Fruit fly (Drosophila melanogaster) whole organism, adult: ENCODE measurements around the gene Tsp.

ENCODE experiments used
- CG11617 ChIP-seq: fragments of 200-800 bp; sonication (Bioruptor generic); optimal IDR thresholded peaks from 2 replicates; lab custom pipeline; 2017; ENCODE audit warnings: mild to moderate bottlenecking, missing biosample characterization, missing genetic modification reagents, missing genetic modification characterization
- CG12768 ChIP-seq: fragments of 200-800 bp; sonication (Bioruptor generic); optimal IDR thresholded peaks from 2 replicates; lab custom pipeline; 2017; ENCODE audit warnings: missing biosample characterization, missing genetic modification characterization, mild to moderate bottlenecking, moderate library complexity, missing genetic modification reagents
- CG14711 ChIP-seq: fragments of 200-800 bp; sonication (Bioruptor generic); optimal IDR thresholded peaks from 2 replicates; lab custom pipeline; 2018; ENCODE audit warnings: missing biosample characterization, mild to moderate bottlenecking, missing genetic modification characterization, moderate library complexity
- CG1620 ChIP-seq: fragments of 200-800 bp; sonication (Bioruptor generic); optimal IDR thresholded peaks from 2 replicates; lab custom pipeline; 2016; ENCODE audit warnings: missing biosample characterization, missing genetic modification characterization
- CG33017 ChIP-seq: fragments of 200-800 bp; sonication (Bioruptor generic); optimal IDR thresholded peaks from 2 replicates; lab custom pipeline; 2018; ENCODE audit warnings: missing biosample characterization, mild to moderate bottlenecking, missing genetic modification characterization, moderate library complexity
- CG5204 ChIP-seq: fragments of 200-800 bp; sonication (Bioruptor generic); optimal IDR thresholded peaks from 2 replicates; lab custom pipeline; 2016; ENCODE audit warnings: missing biosample characterization, missing genetic modification characterization
- CG7045 ChIP-seq: fragments of 200-800 bp; sonication (Bioruptor generic); optimal IDR thresholded peaks from 2 replicates; lab custom pipeline; 2017; ENCODE audit warnings: missing biosample characterization, mild to moderate bottlenecking, missing genetic modification characterization
- CG7101 ChIP-seq: fragments of 200-800 bp; sonication (Bioruptor generic); optimal IDR thresholded peaks from 2 replicates; lab custom pipeline; 2018; ENCODE audit warnings: missing biosample characterization, mild to moderate bottlenecking, missing genetic modification characterization, moderate library complexity
- Clk ChIP-seq: fragments of 200-800 bp; sonication (Bioruptor generic); optimal IDR thresholded peaks from 2 replicates; lab custom pipeline; 2017; ENCODE audit warnings: missing biosample characterization, missing genetic modification characterization
- Crg-1 ChIP-seq: fragments of 200-800 bp; sonication (Bioruptor generic); optimal IDR thresholded peaks from 2 replicates; lab custom pipeline; 2016; ENCODE audit warnings: missing biosample characterization, missing genetic modification characterization
- Hr96 ChIP-seq: fragments of 200-800 bp; sonication (Bioruptor generic); optimal IDR thresholded peaks from 2 replicates; lab custom pipeline; 2016; ENCODE audit warnings: missing biosample characterization, missing genetic modification characterization
- Mnt ChIP-seq: fragments of 200-800 bp; sonication (Bioruptor generic); optimal IDR thresholded peaks from 2 replicates; lab custom pipeline; 2016; ENCODE audit warnings: missing biosample characterization, mild to moderate bottlenecking, missing genetic modification characterization
- bab1 ChIP-seq: fragments of 200-800 bp; sonication (Bioruptor generic); optimal IDR thresholded peaks from 3 replicates; lab custom pipeline; 2019; ENCODE audit warnings: missing biosample characterization, mild to moderate bottlenecking, missing genetic modification characterization, moderate library complexity
- cic ChIP-seq: fragments of 200-800 bp; sonication (Bioruptor generic); optimal IDR thresholded peaks from 2 replicates; lab custom pipeline; 2017; ENCODE audit warnings: missing biosample characterization, mild to moderate bottlenecking, missing genetic modification characterization, moderate library complexity
- cnc ChIP-seq, 2 experiments: fragments of >200 bp; optimal IDR thresholded peaks; 2 replicates each; lab custom pipeline; 2017
- kay ChIP-seq: fragments of 200-800 bp; sonication (Bioruptor generic); peaks from one replicate; lab custom pipeline; 2016; ENCODE audit warnings: missing biosample characterization, missing genetic modification characterization, borderline replicate concordance
- ovo ChIP-seq: fragments of 200-800 bp; sonication (Bioruptor generic); optimal IDR thresholded peaks from 2 replicates; lab custom pipeline; 2016; ENCODE audit warnings: missing biosample characterization, missing genetic modification characterization
- pad ChIP-seq: fragments of 200-800 bp; sonication (Bioruptor generic); optimal IDR thresholded peaks from 3 replicates; lab custom pipeline; 2017; ENCODE audit warnings: missing biosample characterization, missing genetic modification characterization, mild to moderate bottlenecking, moderate library complexity, missing genetic modification reagents
- tj ChIP-seq: fragments of 200-800 bp; sonication (Bioruptor generic); optimal IDR thresholded peaks from 3 replicates; lab custom pipeline; 2017; ENCODE audit warnings: missing biosample characterization, mild to moderate bottlenecking, missing genetic modification characterization, moderate library complexity
- toe ChIP-seq: fragments of 200-800 bp; sonication (Bioruptor generic); optimal IDR thresholded peaks from 2 replicates; lab custom pipeline; 2016; ENCODE audit warnings: missing biosample characterization, missing genetic modification characterization

Gene Tsp

DNA sequence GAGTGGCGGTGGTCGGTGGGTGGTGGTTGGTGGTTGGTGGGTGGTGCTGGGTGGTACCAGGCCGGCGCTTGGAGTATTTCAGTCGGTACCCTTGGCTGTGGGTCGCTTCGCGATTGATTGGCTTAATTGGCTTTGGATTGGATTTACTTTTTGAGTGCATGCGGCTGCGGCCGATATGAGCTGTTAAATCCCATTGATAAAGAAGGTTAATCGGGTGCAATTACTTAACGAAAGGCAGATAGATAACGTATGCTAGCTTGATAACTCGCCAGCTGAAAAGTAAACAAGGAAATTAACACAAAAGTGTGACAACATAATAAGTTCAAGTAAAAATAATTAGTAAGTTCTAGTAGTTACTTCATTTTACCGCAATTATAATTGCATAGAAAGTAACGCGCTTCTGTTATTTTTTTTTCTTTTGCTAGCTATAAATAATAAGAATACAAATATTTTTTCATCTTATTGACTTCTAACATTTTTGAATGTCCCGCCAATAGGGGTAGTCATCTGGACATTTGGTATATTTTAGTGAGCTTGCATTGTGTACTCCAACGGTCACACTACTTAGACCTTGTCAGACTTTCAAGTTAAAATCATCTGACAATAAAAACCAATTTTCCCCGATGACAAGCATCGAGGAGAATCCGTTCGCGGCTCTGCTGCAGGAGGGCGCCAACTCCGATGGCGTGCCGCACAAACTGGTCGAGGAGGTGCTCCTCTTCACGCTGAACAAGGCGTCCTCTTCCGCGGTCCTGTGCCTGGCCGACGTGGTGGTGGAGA lies 50.7 kb downstream of the Tsp start, which contains the start of the genes CG31636 and Ube4A:
TSS of gene CG31636 (minus strand) at position 184 of the 780 bp plus-strand sequence.
TSS of gene Ube4A (plus strand) at position 549 of the 780 bp plus-strand sequence.
- TF ChIP-seq CG7101 = no peak
- TF ChIP-seq pad (GFP tag; lab: Kevin White, UChicago) = no peak
- TF ChIP-seq cic (GFP tag; lab: Kevin White, UChicago) = peak; percentile 8
- TF ChIP-seq Crg-1 (GFP tag; lab: Kevin White, UChicago) = no peak

DNA sequence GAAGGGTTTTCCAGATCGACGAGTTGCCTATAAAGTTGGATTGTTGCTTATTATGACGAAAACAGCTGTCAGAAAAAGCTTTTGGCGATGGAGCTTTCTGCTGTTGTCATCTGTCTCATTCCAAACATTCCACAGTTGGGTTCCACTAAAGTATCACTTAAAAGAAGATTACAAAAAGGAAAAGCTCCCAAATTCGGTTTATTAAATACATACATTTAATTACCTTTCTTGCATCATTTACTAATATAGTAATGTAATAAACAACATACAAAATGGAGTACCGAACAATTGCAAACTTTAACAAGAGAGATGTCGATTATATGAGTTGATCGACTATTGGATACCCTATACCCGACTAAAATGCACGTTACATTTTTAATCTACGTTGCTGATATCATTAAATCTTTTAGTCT lies 52.6 kb downstream of the Tsp start, which contains the start of gene CG31633:
TSS of gene CG31633 (minus strand) at position 58 of the 413 bp plus-strand sequence.
- TF ChIP-seq CG5204 (GFP tag; lab: Kevin White, UChicago) = no peak
- TF ChIP-seq kay = no peak
- no peak for TF ChIP-seq Hr96
- no peak for TF ChIP-seq ovo (GFP tag; lab: Kevin White, UChicago)
- TF ChIP-seq cic (GFP tag; lab: Kevin White, UChicago) = no peak
- no peak for TF ChIP-seq CG14711 (tag; lab: Kevin White, UChicago)
- no peak for TF ChIP-seq Crg-1 (GFP tag; lab: Kevin White, UChicago)
- TF ChIP-seq cnc (optimal IDR thresholded peaks at IDR 0.05; lab: Kevin White, UChicago) = no peak
- TF ChIP-seq toe = no peak
- TF ChIP-seq pad (GFP tag; lab: Kevin White, UChicago) = no peak
- TF ChIP-seq CG7101 = no peak
- TF ChIP-seq CG12768 (GFP tag; lab: Kevin White, UChicago) = no peak
- TF ChIP-seq CG1620 (GFP tag; lab: Kevin White, UChicago) = no peak
- TF ChIP-seq Mnt = no peak

DNA sequence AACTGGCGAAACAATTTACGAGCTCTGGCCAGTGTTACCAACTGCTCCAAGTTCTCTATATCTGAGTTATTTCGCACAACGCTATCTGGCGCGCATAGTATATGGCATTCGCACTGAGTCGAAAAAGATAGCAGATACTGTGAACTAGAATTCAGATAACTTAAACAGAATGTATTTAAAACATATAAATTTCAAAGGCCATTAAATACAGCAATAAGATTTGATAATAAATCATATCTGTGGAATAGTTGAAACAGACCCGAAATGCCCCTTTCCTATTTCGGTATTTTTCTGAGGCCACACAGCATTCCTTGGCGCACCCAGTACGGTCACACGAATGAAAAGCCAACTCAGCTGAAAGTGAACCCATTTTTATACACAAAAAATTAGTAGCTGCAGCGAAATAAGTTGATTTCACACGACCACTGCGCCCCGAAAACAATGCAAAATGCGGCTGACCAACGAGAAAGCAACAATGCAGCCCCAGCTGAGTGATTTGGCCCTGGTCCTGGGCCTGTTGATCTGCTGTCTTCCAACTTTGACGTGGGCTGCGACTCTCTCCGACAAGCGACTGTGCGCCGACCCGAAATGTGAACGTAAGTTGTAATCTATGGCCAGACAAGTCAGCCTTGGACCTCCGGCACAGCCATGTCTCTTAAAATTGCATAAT lies 59.7 kb downstream of the Tsp start, which contains the start of the genes CG31635 and Tango1:
TSS of gene CG31635 (minus strand) at position 30 of the 670 bp plus-strand sequence.
TSS of gene Tango1 (plus strand) at position 304 of the 670 bp plus-strand sequence.
- TF ChIP-seq CG12768 (GFP tag; lab: Kevin White, UChicago) (no peak), Crg-1 (GFP tag; lab: Kevin White, UChicago) (no peak), CG14711 (tag; lab: Kevin White, UChicago) (peak; percentile 60), CG11617 (GFP tag; lab: Kevin White, UChicago) (no peak), bab1 (peak; percentile 46), Clk (GFP tag; lab: Kevin White, UChicago) (no peak), CG1620 (GFP tag; lab: Kevin White, UChicago) (peak; percentile 8), CG7101 (peak; percentile 32), ovo (GFP tag; lab: Kevin White, UChicago) (no peak), toe (no peak), CG5204 (GFP tag; lab: Kevin White, UChicago) (no peak), CG7045 (GFP tag; lab: Kevin White, UChicago) (peak; percentile 10), CG33017 (tag; lab: Kevin White, UChicago) (no peak), pad (GFP tag; lab: Kevin White, UChicago) (peak; percentile 9), cnc (optimal IDR thresholded peaks at IDR 0.05; lab: Kevin White, UChicago) (no peak), tj (GFP tag; lab: Kevin White, UChicago) (peak; percentile 98), kay (no peak), cic (GFP tag; lab: Kevin White, UChicago) (peak; percentile 0), Hr96 (no peak), Mnt (no peak)

DNA sequence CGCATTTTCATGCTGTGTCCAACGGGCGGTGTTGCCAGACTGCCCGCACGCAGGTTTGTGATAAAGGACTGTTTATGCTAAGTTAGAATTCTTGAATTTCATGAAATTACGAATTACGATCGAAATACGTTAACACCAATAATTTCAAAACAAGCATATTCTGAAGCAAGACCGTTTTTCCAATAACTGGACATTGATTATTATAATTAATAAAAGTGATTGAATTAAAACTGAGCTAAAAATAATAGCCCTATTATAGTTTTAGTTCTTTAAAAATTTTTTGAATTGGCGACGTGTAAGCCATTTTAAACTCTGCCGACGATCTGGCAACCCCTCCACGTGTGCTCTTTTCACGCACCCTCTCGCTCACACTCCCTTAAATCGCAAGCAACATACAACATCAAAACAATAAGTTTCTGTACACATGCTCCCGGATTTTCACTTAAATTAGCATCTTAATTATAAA lies 60.7 kb downstream of the Tsp start:
- TF ChIP-seq kay (no peak), tj (GFP tag; lab: Kevin White, UChicago) (peak; percentile 79), CG7101 (peak; percentile 92), CG5204 (GFP tag; lab: Kevin White, UChicago) (no peak), pad (GFP tag; lab: Kevin White, UChicago) (peak; percentile 78), cic (GFP tag; lab: Kevin White, UChicago) (peak; percentile 64), Hr96 (no peak), toe (no peak), cnc (optimal IDR thresholded peaks at IDR 0.05; lab: Kevin White, UChicago) (no peak), Crg-1 (GFP tag; lab: Kevin White, UChicago) (peak; percentile 91), bab1 (peak; percentile 91), CG1620 (GFP tag; lab: Kevin White, UChicago) (peak; percentile 82), CG11617 (GFP tag; lab: Kevin White, UChicago) (peak; percentile 95), CG12768 (GFP tag; lab: Kevin White, UChicago) (peak; percentile 94), CG33017 (tag; lab: Kevin White, UChicago) (peak; percentile 93), CG14711 (tag; lab: Kevin White, UChicago) (peak; percentile 85), Mnt (peak; percentile 83), CG7045 (GFP tag; lab: Kevin White, UChicago) (peak; percentile 97), ovo (GFP tag; lab: Kevin White, UChicago) (peak; percentile 88), Clk (GFP tag; lab: Kevin White, UChicago) (peak; percentile 88)

DNA sequence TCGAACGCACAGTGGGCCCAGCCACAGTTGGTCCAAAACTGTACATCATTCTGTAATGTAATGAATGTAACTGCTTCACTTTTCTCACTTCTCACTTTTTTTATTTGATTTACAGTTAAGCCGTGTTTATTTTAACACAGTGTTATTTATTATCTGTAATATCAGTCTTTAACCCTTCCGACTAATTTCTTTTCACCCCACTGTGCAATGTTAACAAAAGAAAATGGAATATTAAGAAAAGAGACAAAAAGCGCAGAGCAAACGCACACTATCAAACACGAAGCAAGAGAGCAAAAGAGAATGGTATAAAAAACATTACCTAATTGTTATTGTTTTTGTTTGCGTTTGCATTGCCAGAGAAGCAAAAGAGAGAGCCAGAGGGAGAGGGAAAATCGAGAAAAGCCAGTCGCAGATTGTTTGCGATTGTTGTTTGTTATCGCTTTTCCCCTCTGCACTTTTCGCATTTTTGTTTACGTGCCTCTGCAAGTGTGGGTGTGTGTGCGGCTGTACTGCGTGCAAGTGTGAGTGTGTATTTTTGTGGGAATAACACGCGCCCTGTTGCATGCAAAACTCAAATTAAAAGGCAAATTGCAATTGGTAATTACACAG lies 61.7 kb downstream of the Tsp start:
- TF ChIP-seq Hr96 (peak; percentile 90), Clk (GFP tag; lab: Kevin White, UChicago) (peak; percentile 82), kay (peak; percentile 98), CG7101 (peak; percentile 95), bab1 (peak; percentile 86), CG11617 (GFP tag; lab: Kevin White, UChicago) (peak; percentile 93), CG5204 (GFP tag; lab: Kevin White, UChicago) (peak; percentile 92), pad (GFP tag; lab: Kevin White, UChicago) (peak; percentile 69), cnc (optimal IDR thresholded peaks at IDR 0.05; lab: Kevin White, UChicago) (no peak), cic (GFP tag; lab: Kevin White, UChicago) (peak; percentile 84), tj (GFP tag; lab: Kevin White, UChicago) (peak; percentile 82), CG7045 (GFP tag; lab: Kevin White, UChicago) (peak; percentile 91), Mnt (peak; percentile 69), ovo (GFP tag; lab: Kevin White, UChicago) (peak; percentile 88), CG12768 (GFP tag; lab: Kevin White, UChicago) (peak; percentile 90), CG14711 (tag; lab: Kevin White, UChicago) (peak; percentile 90), Crg-1 (GFP tag; lab: Kevin White, UChicago) (peak; percentile 79), toe (no peak), CG33017 (tag; lab: Kevin White, UChicago) (peak; percentile 94), CG1620 (GFP tag; lab: Kevin White, UChicago) (peak; percentile 84)
